Fruit fly (Drosophila melanogaster) whole organism, embryonic: Measurements from ENCODE around the gene CG8034.

ENCODE experiments used
- B-H1 ChIP-seq: fragments of 200-800 bp; sonication (Bioruptor generic); IDR thresholded peaks from 3 replicates; pipeline ENCODE4 v1.3.6; 2022; ENCODE audit warnings: missing biosample characterization, missing genetic modification characterization
- CG1024 ChIP-seq: fragments of 200-800 bp; sonication (Bioruptor generic); IDR thresholded peaks from 2 replicates; pipeline ENCODE4 v1.3.6; 2022; ENCODE audit warnings: missing biosample characterization, missing genetic modification characterization
- CG10979 ChIP-seq: fragments of 200-800 bp; sonication (Bioruptor generic); optimal IDR thresholded peaks from 2 replicates; lab custom pipeline; 2018; ENCODE audit warnings: missing biosample characterization, mild to moderate bottlenecking, missing genetic modification characterization, moderate library complexity
- CG18011 ChIP-seq: fragments of 200-800 bp; sonication (Bioruptor generic); optimal IDR thresholded peaks from 2 replicates; lab custom pipeline; 2017; ENCODE audit warnings: missing biosample characterization, missing genetic modification characterization, mild to moderate bottlenecking, moderate library complexity, missing genotype
- CG2875 ChIP-seq: fragments of 200-800 bp; sonication (Bioruptor generic); optimal IDR thresholded peaks from 2 replicates; lab custom pipeline; 2017; ENCODE audit warnings: missing biosample characterization, mild to moderate bottlenecking, missing genetic modification characterization, missing genetic modification reagents
- CG9817 ChIP-seq: fragments of 200-800 bp; sonication (Bioruptor generic); optimal IDR thresholded peaks from 2 replicates; lab custom pipeline; 2018; ENCODE audit warnings: missing biosample characterization, mild to moderate bottlenecking, missing genetic modification characterization, moderate library complexity
- Hmr ChIP-seq: fragments of 200-800 bp; sonication (Bioruptor generic); optimal IDR thresholded peaks from 3 replicates; lab custom pipeline; 2017; ENCODE audit warnings: mild to moderate bottlenecking, missing biosample characterization, missing genetic modification reagents, missing genetic modification characterization
- MESR4 ChIP-seq: fragments of 200-800 bp; sonication (Bioruptor generic); optimal IDR thresholded peaks from 2 replicates; lab custom pipeline; 2018; ENCODE audit warnings: missing biosample characterization, mild to moderate bottlenecking, missing genetic modification characterization, moderate library complexity
- danr ChIP-seq: fragments of 200-800 bp; sonication (Bioruptor generic); IDR thresholded peaks from 2 replicates; pipeline ENCODE4 v1.3.6; 2022; ENCODE audit warnings: missing biosample characterization, missing genetic modification characterization
- fd96Cb ChIP-seq: fragments of 200-800 bp; sonication (Bioruptor generic); optimal IDR thresholded peaks from 2 replicates; lab custom pipeline; 2018; ENCODE audit warnings: missing biosample characterization, mild to moderate bottlenecking, missing genetic modification characterization, moderate library complexity
- peb ChIP-seq: fragments of 200-800 bp; sonication (Bioruptor generic); IDR thresholded peaks from 2 replicates; pipeline ENCODE4 v1.3.6; 2022; ENCODE audit warnings: missing biosample characterization, missing genetic modification characterization
- tll ChIP-seq, 2 experiments: fragments of 200-800 bp in 1 of 2; fragments of >200 bp in 1 of 2; sonication (Bioruptor generic) in 1 of 2; optimal IDR thresholded peaks; 2 replicates each; lab custom pipeline; 2017 to 2019; ENCODE audit warnings: missing biosample characterization in 2 of 2, missing genetic modification characterization in 2 of 2, mild to moderate bottlenecking in 1 of 2, moderate library complexity in 1 of 2

DNA sequence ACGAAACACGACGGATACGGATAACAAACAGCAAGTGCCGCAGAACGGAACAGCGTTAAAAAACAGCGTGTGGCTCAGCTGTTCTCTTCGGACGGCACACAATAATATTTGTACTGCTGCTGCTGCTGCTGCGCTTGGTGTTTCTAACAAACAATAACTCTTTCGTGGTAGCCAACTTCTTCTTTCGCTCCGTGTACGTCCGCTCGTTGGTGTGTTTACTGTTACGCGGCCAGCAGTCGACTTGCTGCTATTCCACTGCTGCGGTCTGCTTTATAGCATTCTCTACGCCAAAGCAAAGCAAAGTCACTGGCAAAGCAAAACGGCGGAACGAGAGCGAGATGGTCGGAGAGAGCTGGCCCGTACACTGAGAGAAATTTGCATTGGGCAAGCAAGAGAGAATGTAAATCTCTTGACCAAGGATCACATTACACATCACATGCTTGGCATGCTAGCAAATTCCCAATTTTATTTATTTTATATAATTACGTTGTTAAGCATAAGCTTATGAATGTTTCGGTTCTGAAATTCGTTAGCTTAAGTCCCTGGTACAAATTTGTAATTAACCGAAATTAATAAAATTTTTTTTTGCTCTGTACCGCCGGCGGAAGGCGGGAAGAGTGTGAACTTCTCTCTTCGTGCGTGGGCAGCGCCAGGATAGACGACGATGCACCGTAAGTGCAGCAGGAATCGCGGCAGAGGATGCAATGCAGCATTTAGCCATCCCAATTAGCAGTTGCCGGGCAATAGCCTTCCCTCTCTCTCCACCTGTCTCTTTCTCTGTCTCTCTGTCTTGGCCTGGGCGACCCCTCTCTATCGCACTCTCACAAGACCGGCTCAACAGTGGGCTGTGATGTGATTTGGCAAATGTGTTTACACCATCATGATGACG lies 24.1 kb upstream of the CG8034 start, which contains the start of gene out:
- TF ChIP-seq Hmr (GFP tag; lab: Kevin White, UChicago) (peak; percentile 93), B-H1 (GFP tag; lab: Robert Waterston, UW) (peak; percentile 91), CG18011 (peak; percentile 75), danr (GFP tag; lab: Robert Waterston, UW) (peak; percentile 91), tll (GFP tag; optimal IDR thresholded peaks at IDR 0.05; lab: Kevin White, UChicago) (peak in 1 of 2 experiments; percentile 62), MESR4 (GFP tag; lab: Kevin White, UChicago) (no peak), fd96Cb (tag; lab: Kevin White, UChicago) (peak; percentile 94), CG1024 (GFP tag; lab: Robert Waterston, UW) (peak; percentile 86), peb (GFP tag; lab: Robert Waterston, UW) (peak; percentile 91), CG10979 (tag; lab: Kevin White, UChicago) (peak; percentile 96), CG2875 (GFP tag; lab: Kevin White, UChicago) (peak; percentile 91), CG9817 (peak; percentile 91)
